Worm (Caenorhabditis elegans): ENCODE data around the gene F58F12.12.

F58F12.12 gene

DNA sequence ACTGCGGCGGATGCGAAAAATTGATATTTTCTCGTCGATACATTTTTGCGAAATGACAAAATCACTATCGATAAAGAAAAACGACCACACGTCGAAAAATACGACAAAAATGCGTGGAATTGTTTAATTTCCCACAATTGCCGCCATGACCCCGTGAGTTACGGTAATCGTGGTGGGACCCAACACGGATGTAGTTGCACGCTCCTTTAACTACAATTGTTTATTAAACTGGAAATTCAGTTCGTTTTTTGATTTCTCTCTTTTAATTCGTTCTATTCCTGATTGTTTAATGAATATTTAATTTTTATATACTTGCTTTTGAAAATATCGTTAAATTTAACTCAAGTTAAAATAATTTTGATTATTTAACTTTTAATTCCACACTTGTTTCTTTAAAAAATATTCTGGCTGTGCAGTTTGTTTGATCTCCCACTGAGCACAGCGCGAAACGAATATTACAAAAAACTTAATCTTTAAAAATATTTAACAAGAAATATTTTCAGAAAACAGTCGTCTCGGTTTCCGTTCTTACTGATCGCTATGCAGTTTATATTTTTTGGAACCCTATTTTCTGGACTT lies 15.6 kb upstream of the F58F12.12 start, which contains the start of the genes ani-2 and clec-88:
TSS of gene ani-2 (minus strand) at position 131 of the 579 bp plus-strand sequence.
TSS of gene clec-88 (plus strand) at position 486 of the 579 bp plus-strand sequence.
- TF ChIP-seq lin-13 (tag; optimal IDR thresholded peaks at IDR 0.05) = no peak
- no peak for TF ChIP-seq sem-2 (GFP tag; optimal IDR thresholded peaks at IDR 0.05)
- no peak for TF ChIP-seq ham-2 (GFP tag; optimal IDR thresholded peaks at IDR 0.05)
- no peak for TF ChIP-seq hlh-1 (tag; optimal IDR thresholded peaks at IDR 0.05)
- no peak for TF ChIP-seq nhr-28 (tag; optimal IDR thresholded peaks at IDR 0.05)
- TF ChIP-seq mab-5 (tag; optimal IDR thresholded peaks at IDR 0.05) = no peak

DNA sequence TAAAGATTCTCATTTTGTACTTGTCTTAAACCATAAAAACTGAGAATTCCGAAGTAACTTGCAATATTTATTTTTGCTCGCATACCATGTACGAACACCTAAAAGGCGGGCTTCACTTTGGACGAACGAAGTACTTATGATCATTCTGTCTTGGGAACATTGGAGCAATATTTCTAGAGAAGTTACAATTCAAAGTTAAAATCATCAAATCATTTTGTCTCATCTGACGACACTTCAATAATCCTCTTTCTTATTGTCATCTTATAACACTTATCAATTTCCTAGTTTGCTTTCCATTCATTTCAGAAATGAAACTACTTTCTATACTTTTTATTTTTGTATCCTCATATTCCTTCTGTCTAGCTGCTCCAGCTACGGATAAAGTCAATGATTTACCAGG lies 14.3 kb upstream of the F58F12.12 start, which contains the start of gene ctsa-4.1:
TSS of gene ctsa-4.1 (plus strand) at position 301 of the 400 bp plus-strand sequence.
- no peak for TF ChIP-seq M03D4.4 (tag; optimal IDR thresholded peaks at IDR 0.05)

DNA sequence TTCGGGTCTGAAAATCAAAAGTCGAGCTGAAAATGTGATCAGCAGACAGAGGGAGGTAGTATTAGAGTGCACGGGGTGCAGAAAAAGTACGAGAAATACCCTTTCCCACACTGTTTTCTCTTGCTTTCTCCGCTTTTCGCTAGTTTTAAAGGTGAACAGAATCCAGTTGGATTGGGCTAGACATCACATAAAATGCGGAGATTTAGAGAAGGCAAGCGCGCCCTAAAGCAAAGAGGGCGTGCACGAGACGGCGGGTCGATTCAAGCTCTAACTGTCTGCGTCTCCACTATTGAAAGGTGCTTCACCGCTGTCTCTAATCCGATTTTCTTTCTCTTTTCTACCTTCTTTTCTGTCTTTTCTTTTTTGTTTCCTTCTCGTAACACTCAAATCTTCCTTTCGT lies 10.9 kb upstream of the F58F12.12 start:
- TF ChIP-seq blmp-1 (tag; optimal IDR thresholded peaks at IDR 0.05) (peak; percentile 74), lin-13 (tag; optimal IDR thresholded peaks at IDR 0.05) (peak; percentile 15), ces-1 (GFP tag; optimal IDR thresholded peaks at IDR 0.05) (peak; percentile 95), flh-1 (GFP tag; optimal IDR thresholded peaks at IDR 0.05) (no peak), unc-62 (GFP tag; optimal IDR thresholded peaks at IDR 0.05) (peak; percentile 46), nhr-237 (tag; optimal IDR thresholded peaks at IDR 0.05) (peak; percentile 62), elt-3 (tag; optimal IDR thresholded peaks at IDR 0.05) (no peak), drap-1 (GFP tag; optimal IDR thresholded peaks at IDR 0.05) (peak; percentile 48), ceh-43 (GFP tag; optimal IDR thresholded peaks at IDR 0.05) (no peak), ceh-39 (tag; optimal IDR thresholded peaks at IDR 0.05) (peak; percentile 71), lsy-2 (tag; optimal IDR thresholded peaks at IDR 0.05) (peak; percentile 65), ham-2 (GFP tag; optimal IDR thresholded peaks at IDR 0.05) (peak; percentile 88), mls-2 (tag; optimal IDR thresholded peaks at IDR 0.05) (no peak), nhr-2 (tag; optimal IDR thresholded peaks at IDR 0.05) (peak; percentile 31), hlh-1 (tag; optimal IDR thresholded peaks at IDR 0.05) (peak; percentile 60), elt-1 (tag; optimal IDR thresholded peaks at IDR 0.05; ENCODE audit: borderline replicate concordance, insufficient read depth) (no peak), lin-32 (GFP tag; optimal IDR thresholded peaks at IDR 0.05) (no peak), mep-1 (tag; optimal IDR thresholded peaks at IDR 0.05) (peak; percentile 75), sptf-1 (tag; optimal IDR thresholded peaks at IDR 0.05) (peak; percentile 50), pha-4 (tag; optimal IDR thresholded peaks at IDR 0.05) (peak; percentile 66), unc-120 (tag; optimal IDR thresholded peaks at IDR 0.05; ENCODE audit: poor library complexity, severe bottlenecking) (peak; percentile 36), nhr-12 (tag; optimal IDR thresholded peaks at IDR 0.05) (no peak)

DNA sequence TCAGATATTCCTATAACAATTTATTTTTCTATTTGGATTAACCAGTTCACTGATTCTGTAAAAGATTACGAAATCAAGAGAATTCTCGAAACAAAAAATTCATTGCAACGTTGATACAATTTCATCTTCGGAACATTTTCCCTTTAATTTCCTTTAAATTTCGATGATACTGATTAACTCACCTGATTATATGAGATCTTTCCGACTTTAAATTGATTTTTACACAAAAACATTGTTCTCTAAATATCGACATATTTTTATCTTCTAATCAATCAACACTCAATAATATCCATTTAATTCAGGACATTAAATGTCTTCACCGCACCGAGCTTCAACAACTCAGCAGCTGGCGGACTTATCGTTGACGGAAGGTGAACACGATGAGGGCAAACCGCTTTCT lies 10.0 kb upstream of the F58F12.12 start, which contains the start of gene lin-23:
TSS of gene lin-23 (plus strand) at position 301 of the 400 bp plus-strand sequence.
- no peak for TF ChIP-seq sptf-1 (tag; optimal IDR thresholded peaks at IDR 0.05)
- TF ChIP-seq elt-1 (tag; optimal IDR thresholded peaks at IDR 0.05; ENCODE audit: borderline replicate concordance, insufficient read depth) = no peak
- no peak for TF ChIP-seq M03D4.4 (tag; optimal IDR thresholded peaks at IDR 0.05)
- TF ChIP-seq ceh-83 (GFP tag; optimal IDR thresholded peaks at IDR 0.05) = no peak
- TF ChIP-seq cnd-1 (tag; optimal IDR thresholded peaks at IDR 0.05) = no peak
- TF ChIP-seq bed-3 (GFP tag; optimal IDR thresholded peaks at IDR 0.05) = no peak
- no peak for TF ChIP-seq sem-2 (GFP tag; optimal IDR thresholded peaks at IDR 0.05)
- no peak for TF ChIP-seq blmp-1 (tag; optimal IDR thresholded peaks at IDR 0.05)
- no peak for TF ChIP-seq ces-1 (GFP tag; optimal IDR thresholded peaks at IDR 0.05)
- TF ChIP-seq lin-32 (GFP tag; optimal IDR thresholded peaks at IDR 0.05) = no peak
- TF ChIP-seq snpc-4 (tag; optimal IDR thresholded peaks at IDR 0.05) = no peak
- TF ChIP-seq pha-4 (tag; optimal IDR thresholded peaks at IDR 0.05) = no peak
- no peak for TF ChIP-seq mls-2 (tag; optimal IDR thresholded peaks at IDR 0.05)
- TF ChIP-seq nhr-76 (tag; optimal IDR thresholded peaks at IDR 0.05) = no peak
- no peak for TF ChIP-seq ceh-43 (GFP tag; optimal IDR thresholded peaks at IDR 0.05)
- TF ChIP-seq elt-3 (tag; optimal IDR thresholded peaks at IDR 0.05) = no peak
- no peak for TF ChIP-seq mab-5 (tag; optimal IDR thresholded peaks at IDR 0.05)
- no peak for TF ChIP-seq ztf-11 (tag; optimal IDR thresholded peaks at IDR 0.05)

DNA sequence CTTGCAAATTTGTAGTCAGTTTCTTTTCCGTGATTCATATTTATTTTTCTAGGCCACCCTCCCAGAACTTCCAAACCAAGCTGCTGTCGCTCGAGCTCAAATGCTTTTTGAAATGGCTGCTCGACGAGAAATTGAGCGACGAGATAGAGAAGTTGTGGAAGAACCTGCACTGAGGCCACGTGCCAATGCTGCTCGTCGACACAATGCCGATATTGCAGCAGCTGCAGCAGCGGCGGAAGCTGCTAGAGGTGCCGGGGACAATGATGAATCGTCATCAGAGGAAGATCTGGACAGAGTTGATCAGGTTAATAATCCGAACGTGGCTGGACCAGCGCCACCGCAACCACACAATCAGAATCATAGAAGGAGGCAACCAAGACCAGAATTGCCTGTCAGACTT lies 7.6 kb upstream of the F58F12.12 start:
- TF ChIP-seq elt-1 (tag; optimal IDR thresholded peaks at IDR 0.05; ENCODE audit: borderline replicate concordance, insufficient read depth) (no peak), ces-1 (GFP tag; optimal IDR thresholded peaks at IDR 0.05) (no peak)
